Fruit fly (Drosophila melanogaster) whole organism, embryonic: ENCODE data around the gene Gfat2.

Experiments
- ATbp ChIP-seq: fragments of 200-800 bp; sonication (Bioruptor generic); optimal IDR thresholded peaks from 2 replicates; lab custom pipeline; 2017; ENCODE audit warnings: missing biosample characterization, mild to moderate bottlenecking, missing genetic modification characterization, missing genetic modification reagents
- Atf6 ChIP-seq: fragments of 200-800 bp; sonication (Bioruptor generic); IDR thresholded peaks from 2 replicates; pipeline ENCODE4 v1.3.6; 2022; ENCODE audit warnings: missing biosample characterization, missing genetic modification characterization
- CG11398 ChIP-seq: fragments of 200-800 bp; sonication (Bioruptor generic); optimal IDR thresholded peaks from 2 replicates; lab custom pipeline; 2016; ENCODE audit warnings: missing biosample characterization, missing genetic modification characterization
- CG11456 ChIP-seq: fragments of 200-800 bp; sonication (Bioruptor generic); IDR thresholded peaks from 3 replicates; pipeline ENCODE4 v1.3.6; 2022; ENCODE audit warnings: missing biosample characterization, missing genetic modification characterization
- CG12219 ChIP-seq: fragments of 200-800 bp; sonication (Bioruptor generic); optimal IDR thresholded peaks from 3 replicates; lab custom pipeline; 2018; ENCODE audit warnings: missing biosample characterization, mild to moderate bottlenecking, missing genetic modification characterization
- CG12236 ChIP-seq: fragments of 200-800 bp; sonication (Bioruptor generic); optimal IDR thresholded peaks from 2 replicates; lab custom pipeline; 2016; ENCODE audit warnings: missing biosample characterization, missing genetic modification characterization
- CG12391 ChIP-seq: fragments of 200-800 bp; sonication (Bioruptor generic); optimal IDR thresholded peaks from 3 replicates; lab custom pipeline; 2018; ENCODE audit warnings: missing biosample characterization, mild to moderate bottlenecking, missing genetic modification characterization, moderate library complexity
- CG13894 ChIP-seq: fragments of 200-800 bp; sonication (Bioruptor generic); optimal IDR thresholded peaks from 3 replicates; lab custom pipeline; 2018; ENCODE audit warnings: missing biosample characterization, mild to moderate bottlenecking, missing genetic modification characterization, moderate library complexity
- CG14014 ChIP-seq: fragments of 200-800 bp; sonication (Bioruptor generic); IDR thresholded peaks from 2 replicates; pipeline ENCODE4 v1.3.6; 2022; ENCODE audit warnings: missing biosample characterization, missing genetic modification characterization
- CG14667 ChIP-seq: fragments of 200-800 bp; sonication (Bioruptor generic); IDR thresholded peaks from 2 replicates; pipeline ENCODE4 v1.3.6; 2022; ENCODE audit warnings: missing biosample characterization, missing genetic modification characterization
- CG15269 ChIP-seq: fragments of 200-800 bp; sonication (Bioruptor generic); optimal IDR thresholded peaks from 2 replicates; lab custom pipeline; 2018; ENCODE audit warnings: missing biosample characterization, mild to moderate bottlenecking, missing genetic modification characterization, moderate library complexity
- CG17361 ChIP-seq: fragments of 200-800 bp; sonication (Bioruptor generic); IDR thresholded peaks from 3 replicates; pipeline ENCODE4 v1.3.6; 2022; ENCODE audit warnings: missing biosample characterization, missing genetic modification characterization
- CG17385 ChIP-seq: fragments of 200-800 bp; sonication (Bioruptor generic); optimal IDR thresholded peaks from 3 replicates; lab custom pipeline; 2018; ENCODE audit warnings: missing biosample characterization, mild to moderate bottlenecking, missing genetic modification characterization
- CG1832 ChIP-seq: fragments of 200-800 bp; sonication (Bioruptor generic); optimal IDR thresholded peaks from 2 replicates; lab custom pipeline; 2017; ENCODE audit warnings: missing biosample characterization, mild to moderate bottlenecking, missing genetic modification characterization, inconsistent platforms
- CG2116 ChIP-seq: fragments of 200-800 bp; sonication (Bioruptor generic); optimal IDR thresholded peaks from 3 replicates; lab custom pipeline; 2018; ENCODE audit warnings: missing biosample characterization, mild to moderate bottlenecking, missing genetic modification characterization
- CG2712 ChIP-seq: fragments of 200-800 bp; optimal IDR thresholded peaks from 3 replicates; lab custom pipeline; 2019; ENCODE audit warnings: missing biosample characterization, mild to moderate bottlenecking, missing genetic modification characterization, moderate library complexity
- CG34224 ChIP-seq: fragments of 200-800 bp; sonication (Bioruptor generic); IDR thresholded peaks from 3 replicates; pipeline ENCODE4 v1.3.6; 2022; ENCODE audit warnings: missing biosample characterization, missing genetic modification characterization; ENCODE audit not compliant: partially characterized antibody
- CG4730 ChIP-seq: fragments of 200-800 bp; sonication (Bioruptor generic); IDR thresholded peaks from 2 replicates; pipeline ENCODE4 v1.3.6; 2022; ENCODE audit warnings: missing biosample characterization, missing genetic modification characterization
- CG4820 ChIP-seq: fragments of 200-800 bp; sonication (Bioruptor generic); optimal IDR thresholded peaks from 3 replicates; lab custom pipeline; 2016; ENCODE audit warnings: missing biosample characterization, missing genetic modification characterization
- CG6854 ChIP-seq: fragments of 200-800 bp; sonication (Bioruptor generic); optimal IDR thresholded peaks from 3 replicates; lab custom pipeline; 2017; ENCODE audit warnings: missing biosample characterization, mild to moderate bottlenecking, missing genetic modification characterization
- CG7963 ChIP-seq: fragments of 200-800 bp; sonication (Bioruptor generic); IDR thresholded peaks from 3 replicates; pipeline ENCODE4 v1.3.6; 2022; ENCODE audit warnings: missing biosample characterization, missing genetic modification characterization; ENCODE audit not compliant: partially characterized antibody
- CG8089 ChIP-seq: fragments of 200-800 bp; sonication (Bioruptor generic); optimal IDR thresholded peaks from 3 replicates; lab custom pipeline; 2016; ENCODE audit warnings: missing biosample characterization, missing genetic modification characterization
- CG8388 ChIP-seq: fragments of 200-800 bp; sonication (Bioruptor generic); optimal IDR thresholded peaks from 2 replicates; lab custom pipeline; 2019; ENCODE audit warnings: missing biosample characterization, mild to moderate bottlenecking, missing genetic modification characterization, moderate library complexity
- CoRest ChIP-seq: fragments of 200-800 bp; sonication (Bioruptor generic); optimal IDR thresholded peaks from 3 replicates; lab custom pipeline; 2018; ENCODE audit warnings: missing biosample characterization, mild to moderate bottlenecking, missing genetic modification characterization, moderate library complexity
- HLH54F ChIP-seq: fragments of 200-800 bp; sonication (Bioruptor generic); optimal IDR thresholded peaks from 3 replicates; lab custom pipeline; 2016; ENCODE audit warnings: missing biosample characterization, missing genetic modification characterization
- Hand ChIP-seq: fragments of 200-800 bp; sonication (Bioruptor generic); optimal IDR thresholded peaks from 2 replicates; lab custom pipeline; 2017; ENCODE audit warnings: mild to moderate bottlenecking, missing biosample characterization, missing genetic modification reagents, missing genetic modification characterization
- Kr ChIP-seq: fragments of 200-800 bp; sonication (Bioruptor generic); optimal IDR thresholded peaks from 2 replicates; lab custom pipeline; 2017; ENCODE audit warnings: missing biosample characterization, mild to moderate bottlenecking, missing genetic modification characterization
- Nf-YA ChIP-seq: fragments of 200-800 bp; sonication (Bioruptor generic); IDR thresholded peaks from 2 replicates; pipeline ENCODE4 v1.3.6; 2022; ENCODE audit warnings: missing biosample characterization, missing genetic modification characterization
- Opbp ChIP-seq: fragments of 200-800 bp; sonication (Bioruptor generic); IDR thresholded peaks from 3 replicates; pipeline ENCODE4 v1.3.6; 2022; ENCODE audit warnings: missing biosample characterization, missing genetic modification characterization; ENCODE audit not compliant: partially characterized antibody
- abd-A ChIP-seq: fragments of 200-800 bp; sonication (Bioruptor generic); optimal IDR thresholded peaks from 3 replicates; lab custom pipeline; 2019; ENCODE audit warnings: missing biosample characterization, mild to moderate bottlenecking, missing genetic modification characterization, moderate library complexity
- bcd ChIP-seq: fragments of 200-800 bp; sonication (Bioruptor generic); optimal IDR thresholded peaks from 2 replicates; lab custom pipeline; 2017; ENCODE audit warnings: missing biosample characterization, mild to moderate bottlenecking, missing genetic modification characterization
- cas ChIP-seq: fragments of 200-800 bp; sonication (Bioruptor generic); IDR thresholded peaks from 2 replicates; pipeline ENCODE4 v1.3.6; 2022; ENCODE audit warnings: missing biosample characterization, missing genetic modification characterization
- caup ChIP-seq: fragments of 200-800 bp; sonication (Bioruptor generic); optimal IDR thresholded peaks from 3 replicates; lab custom pipeline; 2017; ENCODE audit warnings: missing biosample characterization, mild to moderate bottlenecking, missing genetic modification characterization, moderate library complexity; ENCODE audit not compliant: severe bottlenecking
- cg ChIP-seq: fragments of 200-800 bp; sonication (Bioruptor generic); optimal IDR thresholded peaks from 3 replicates; lab custom pipeline; 2019; ENCODE audit warnings: missing biosample characterization, mild to moderate bottlenecking, missing genetic modification characterization, moderate library complexity
- crp ChIP-seq, 2 experiments: fragments of 200-800 bp; sonication (Bioruptor generic); optimal IDR thresholded peaks; 2 replicates in 1 of 2; 3 replicates in 1 of 2; lab custom pipeline; 2017; ENCODE audit warnings: missing biosample characterization in 2 of 2, missing genetic modification characterization in 2 of 2, mild to moderate bottlenecking in 1 of 2, moderate library complexity in 1 of 2
- her ChIP-seq: fragments of 200-800 bp; sonication (Bioruptor generic); optimal IDR thresholded peaks from 2 replicates; lab custom pipeline; 2016; ENCODE audit warnings: missing biosample characterization, missing genetic modification characterization
- knrl ChIP-seq: fragments of 200-800 bp; sonication (Bioruptor generic); IDR thresholded peaks from 3 replicates; pipeline ENCODE4 v1.3.6; 2022; ENCODE audit warnings: missing biosample characterization, missing genetic modification characterization; ENCODE audit not compliant: partially characterized antibody
- p53 ChIP-seq: fragments of 200-800 bp; sonication (Bioruptor generic); optimal IDR thresholded peaks from 2 replicates; lab custom pipeline; 2016; ENCODE audit warnings: missing biosample characterization, missing genetic modification characterization
- pfk ChIP-seq: fragments of 200-800 bp; sonication (Bioruptor generic); optimal IDR thresholded peaks from 2 replicates; lab custom pipeline; 2018; ENCODE audit warnings: missing biosample characterization, mild to moderate bottlenecking, missing genetic modification characterization, moderate library complexity
- prd ChIP-seq, 3 experiments: fragments of >200 bp in 2 of 3; fragments of 200-800 bp in 1 of 3; sonication (Bioruptor generic) in 1 of 3; optimal IDR thresholded peaks in 2 of 3; IDR thresholded peaks in 1 of 3; 2 replicates in 2 of 3; 3 replicates in 1 of 3; pipeline versions ENCODE4 v1.3.6 to Lab custom; 2017 to 2022; ENCODE audit warnings: missing biosample characterization in 1 of 3, missing genetic modification characterization in 1 of 3
- repo ChIP-seq: fragments of 200-800 bp; sonication (Bioruptor generic); optimal IDR thresholded peaks from 2 replicates; lab custom pipeline; 2016; ENCODE audit warnings: missing biosample characterization, missing genetic modification characterization
- sima ChIP-seq: fragments of 200-800 bp; sonication (Bioruptor generic); optimal IDR thresholded peaks from 2 replicates; lab custom pipeline; 2016; ENCODE audit warnings: missing biosample characterization, missing genetic modification characterization
- sob ChIP-seq: fragments of 200-800 bp; sonication (Bioruptor generic); IDR thresholded peaks from 2 replicates; pipeline ENCODE4 v1.3.6; 2022; ENCODE audit warnings: missing biosample characterization, missing genetic modification characterization
- stc ChIP-seq: fragments of 200-800 bp; sonication (Bioruptor generic); IDR thresholded peaks from 2 replicates; pipeline ENCODE4 v1.3.6; 2022; ENCODE audit warnings: missing biosample characterization, missing genetic modification characterization
- tll ChIP-seq, 2 experiments: fragments of 200-800 bp in 1 of 2; fragments of >200 bp in 1 of 2; sonication (Bioruptor generic) in 1 of 2; optimal IDR thresholded peaks; 2 replicates each; lab custom pipeline; 2017 to 2019; ENCODE audit warnings: missing biosample characterization in 2 of 2, missing genetic modification characterization in 2 of 2, mild to moderate bottlenecking in 1 of 2, moderate library complexity in 1 of 2
- usp ChIP-seq: fragments of >200 bp; optimal IDR thresholded peaks from 2 replicates; lab custom pipeline; 2017; ENCODE audit warnings: missing biosample characterization, missing genetic modification characterization

Gene Gfat2

dm6 chr3R:28339654-28340605 lies at the start of gene Gfat2, which contains the start of gene Moca-cyp (continued):
- TF ChIP-seq CG4820 (GFP tag; lab: Kevin White, UChicago) (peak; percentile 22), p53 (GFP tag; lab: Kevin White, UChicago) (no peak), CG15269 (tag; lab: Kevin White, UChicago) (peak; percentile 68), CG11456 (GFP tag; lab: Robert Waterston, UW) (peak; percentile 74; the same call in 2 of the 3 replicates), prd (optimal IDR thresholded peaks at IDR 0.05; lab: Kevin White, UChicago) (no peak), prd (GFP tag; IDR thresholded peaks at IDR 0.05; lab: Robert Waterston, UW) (peak; percentile 65; the same call in 2 of the 3 replicates), bcd (GFP tag; lab: Kevin White, UChicago) (peak; percentile 59), Nf-YA (GFP tag; lab: Robert Waterston, UW) (peak; percentile 33; the same call in 1 of the 2 replicates), sima (GFP tag; lab: Kevin White, UChicago) (no peak), cas (GFP tag; lab: Robert Waterston, UW) (peak; percentile 43; the same call in 1 of the 2 replicates), CG17385 (peak; percentile 54), CG1832 (GFP tag; lab: Kevin White, UChicago) (peak; percentile 96), Opbp (GFP tag; lab: Robert Waterston, UW) (peak; percentile 61; the same call in 2 of the 3 replicates), CG8388 (GFP tag; lab: Kevin White, UChicago) (peak; percentile 32), CG14667 (0 out of 2 replicates have a peak, but pooled peaks have one; percentile 15), CG12391 (tag; lab: Kevin White, UChicago) (peak; percentile 73), HLH54F (GFP tag; lab: Kevin White, UChicago) (peak; percentile 8), crp (GFP tag; optimal IDR thresholded peaks at IDR 0.05; lab: Kevin White, UChicago) (peak in 1 of 2 experiments; percentile 27), her (GFP tag; lab: Kevin White, UChicago) (no peak), CG6854 (GFP tag; lab: Kevin White, UChicago) (peak; percentile 11), CG12219 (GFP tag; lab: Kevin White, UChicago) (peak; percentile 36), CG11398 (GFP tag; lab: Kevin White, UChicago) (no peak), pfk (peak; percentile 32), CG8089 (GFP tag; lab: Kevin White, UChicago) (peak; percentile 1), knrl (GFP tag; lab: Robert Waterston, UW) (peak; percentile 79), abd-A (tag; lab: Kevin White, UChicago) (peak; percentile 2), Hand (GFP tag; lab: Kevin White, UChicago) (no peak), ATbp (GFP tag; lab: Kevin White, UChicago) (peak; percentile 41), CG34224 (peak; percentile 27; the same call in 1 of the 3 replicates), Kr (GFP tag; lab: Kevin White, UChicago) (no peak), CG14014 (GFP tag; lab: Robert Waterston, UW) (peak; percentile 72), CG12236 (GFP tag; lab: Kevin White, UChicago) (no peak), CoRest (tag; lab: Kevin White, UChicago) (peak; percentile 83), usp (GFP tag; lab: Kevin White, UChicago) (no peak), CG2712 (tag; lab: Kevin White, UChicago) (peak; percentile 73), cg (GFP tag; lab: Kevin White, UChicago) (peak; percentile 85), stc (peak; percentile 45), sob (GFP tag; lab: Robert Waterston, UW) (peak; percentile 74), tll (GFP tag; optimal IDR thresholded peaks at IDR 0.05; lab: Kevin White, UChicago) (no peak), CG4730 (GFP tag; lab: Robert Waterston, UW) (peak; percentile 53), CG13894 (peak; percentile 45), Atf6 (peak; percentile 29; the same call in 1 of the 2 replicates), caup (peak; percentile 62), CG17361 (GFP tag; lab: Robert Waterston, UW) (peak; percentile 86), repo (no peak), CG2116 (GFP tag; lab: Kevin White, UChicago) (peak; percentile 42), CG7963 (GFP tag; lab: Robert Waterston, UW) (peak; percentile 32; the same call in 1 of the 3 replicates)
